Fruit fly (Drosophila melanogaster): ENCODE measurements around the gene pnr.

dm6 chr3R:16034186-16034585 is 8.3 kb downstream of the pnr start:
- TF ChIP-seq Mnt (GFP tag; optimal IDR thresholded peaks at IDR 0.05), result no peak
- TF ChIP-seq CG1620 (GFP tag; optimal IDR thresholded peaks at IDR 0.05), result no peak
- no peak for TF ChIP-seq kay (GFP tag; ENCODE audit: borderline replicate concordance)
- TF ChIP-seq cic (GFP tag; optimal IDR thresholded peaks at IDR 0.05), result no peak
- no peak for TF ChIP-seq CG7101 (tag; optimal IDR thresholded peaks at IDR 0.05)
- TF ChIP-seq bab1 (GFP tag; optimal IDR thresholded peaks at IDR 0.05), result no peak
- no peak for TF ChIP-seq pad (GFP tag; optimal IDR thresholded peaks at IDR 0.05)
- no peak for TF ChIP-seq toe (GFP tag; optimal IDR thresholded peaks at IDR 0.05)
- no peak for TF ChIP-seq CG5204 (GFP tag; optimal IDR thresholded peaks at IDR 0.05)
- no peak for TF ChIP-seq CG12768 (GFP tag; optimal IDR thresholded peaks at IDR 0.05)
- TF ChIP-seq tj (GFP tag; optimal IDR thresholded peaks at IDR 0.05), result no peak
- TF ChIP-seq Hr96 (GFP tag; optimal IDR thresholded peaks at IDR 0.05), result no peak
- no peak for TF ChIP-seq CG33017 (tag; optimal IDR thresholded peaks at IDR 0.05)

Measured in whole organism, adult.